Fruit fly (Drosophila melanogaster) whole organism, embryonic: ENCODE data around the gene prt.

Experiments
- Adf1 ChIP-seq: fragments of 200-800 bp; sonication (Bioruptor generic); IDR thresholded peaks from 2 replicates; pipeline ENCODE4 v1.3.6; 2022; ENCODE audit warnings: missing biosample characterization, missing genetic modification characterization
- Atf3 ChIP-seq: fragments of 200-800 bp; sonication (Bioruptor generic); optimal IDR thresholded peaks from 3 replicates; lab custom pipeline; 2016; ENCODE audit warnings: missing biosample characterization, missing genetic modification characterization
- Bteb2 ChIP-seq: fragments of 200-800 bp; sonication (Bioruptor generic); optimal IDR thresholded peaks from 2 replicates; lab custom pipeline; 2016; ENCODE audit warnings: missing biosample characterization, missing genetic modification characterization
- C15 ChIP-seq: fragments of 200-800 bp; sonication (Bioruptor generic); IDR thresholded peaks from 3 replicates; pipeline ENCODE4 v1.3.6; 2022; ENCODE audit warnings: missing biosample characterization, missing genetic modification characterization
- CG1024 ChIP-seq: fragments of 200-800 bp; sonication (Bioruptor generic); IDR thresholded peaks from 2 replicates; pipeline ENCODE4 v1.3.6; 2022; ENCODE audit warnings: missing biosample characterization, missing genetic modification characterization
- CG10462 ChIP-seq: fragments of 200-800 bp; sonication (Bioruptor generic); optimal IDR thresholded peaks from 2 replicates; lab custom pipeline; 2016; ENCODE audit warnings: missing biosample characterization, missing genetic modification characterization
- CG10959 ChIP-seq: fragments of 200-800 bp; sonication (Bioruptor generic); IDR thresholded peaks from 2 replicates; pipeline ENCODE4 v1.3.6; 2022; ENCODE audit warnings: missing biosample characterization, missing genetic modification characterization
- CG13123 ChIP-seq: fragments of 200-800 bp; sonication (Bioruptor generic); optimal IDR thresholded peaks from 2 replicates; lab custom pipeline; 2016; ENCODE audit warnings: missing biosample characterization, missing genetic modification characterization
- CG13775 ChIP-seq: fragments of 200-800 bp; sonication (Bioruptor generic); optimal IDR thresholded peaks from 3 replicates; lab custom pipeline; 2017; ENCODE audit warnings: missing biosample characterization, mild to moderate bottlenecking, missing genetic modification characterization
- CG13894 ChIP-seq: fragments of 200-800 bp; sonication (Bioruptor generic); optimal IDR thresholded peaks from 3 replicates; lab custom pipeline; 2018; ENCODE audit warnings: missing biosample characterization, mild to moderate bottlenecking, missing genetic modification characterization, moderate library complexity
- CG14441 ChIP-seq: fragments of 200-800 bp; sonication (Bioruptor generic); IDR thresholded peaks from 2 replicates; pipeline ENCODE4 v1.3.6; 2022; ENCODE audit warnings: missing biosample characterization, missing genetic modification characterization
- CG14667 ChIP-seq: fragments of 200-800 bp; sonication (Bioruptor generic); IDR thresholded peaks from 2 replicates; pipeline ENCODE4 v1.3.6; 2022; ENCODE audit warnings: missing biosample characterization, missing genetic modification characterization
- CG14860 ChIP-seq: fragments of 200-800 bp; sonication (Bioruptor generic); IDR thresholded peaks from 3 replicates; pipeline ENCODE4 v1.3.6; 2022; ENCODE audit warnings: missing biosample characterization, missing genetic modification characterization; ENCODE audit not compliant: partially characterized antibody
- CG15601 ChIP-seq: fragments of 200-800 bp; sonication (Bioruptor generic); optimal IDR thresholded peaks from 3 replicates; lab custom pipeline; 2019; ENCODE audit warnings: missing biosample characterization, mild to moderate bottlenecking, missing genetic modification characterization, moderate library complexity
- CG17186 ChIP-seq: fragments of 200-800 bp; sonication (Bioruptor generic); optimal IDR thresholded peaks from 3 replicates; lab custom pipeline; 2017; ENCODE audit warnings: missing biosample characterization, missing genetic modification reagents, missing genetic modification characterization
- CG3407 ChIP-seq: fragments of 200-800 bp; sonication (Bioruptor generic); optimal IDR thresholded peaks from 2 replicates; lab custom pipeline; 2018; ENCODE audit warnings: missing biosample characterization, mild to moderate bottlenecking, missing genetic modification characterization
- CG4360 ChIP-seq: fragments of 200-800 bp; sonication (Bioruptor generic); IDR thresholded peaks from 2 replicates; pipeline ENCODE4 v1.3.6; 2022; ENCODE audit warnings: missing biosample characterization, missing genetic modification characterization
- CG4617 ChIP-seq: fragments of 200-800 bp; sonication (Bioruptor generic); optimal IDR thresholded peaks from 3 replicates; lab custom pipeline; 2016; ENCODE audit warnings: missing biosample characterization, missing genetic modification characterization, borderline replicate concordance
- CG6813 ChIP-seq: fragments of 200-800 bp; sonication (Bioruptor generic); optimal IDR thresholded peaks from 2 replicates; lab custom pipeline; 2017; ENCODE audit warnings: missing biosample characterization, missing genetic modification characterization, mild to moderate bottlenecking, moderate library complexity, missing genetic modification reagents
- CG7556 ChIP-seq: fragments of 200-800 bp; sonication (Bioruptor generic); optimal IDR thresholded peaks from 2 replicates; lab custom pipeline; 2017; ENCODE audit warnings: missing biosample characterization, mild to moderate bottlenecking, missing genetic modification characterization
- CG7839 ChIP-seq: fragments of 200-800 bp; sonication (Bioruptor generic); optimal IDR thresholded peaks from 3 replicates; lab custom pipeline; 2018; ENCODE audit warnings: missing biosample characterization, mild to moderate bottlenecking, missing genetic modification characterization, moderate library complexity
- CG8089 ChIP-seq: fragments of 200-800 bp; sonication (Bioruptor generic); optimal IDR thresholded peaks from 3 replicates; lab custom pipeline; 2016; ENCODE audit warnings: missing biosample characterization, missing genetic modification characterization
- CG8388 ChIP-seq: fragments of 200-800 bp; sonication (Bioruptor generic); optimal IDR thresholded peaks from 2 replicates; lab custom pipeline; 2019; ENCODE audit warnings: missing biosample characterization, mild to moderate bottlenecking, missing genetic modification characterization, moderate library complexity
- CG9932 ChIP-seq: fragments of 200-800 bp; sonication (Bioruptor generic); IDR thresholded peaks from 2 replicates; pipeline ENCODE4 v1.3.6; 2022; ENCODE audit warnings: missing biosample characterization, missing genetic modification characterization
- CTCF ChIP-seq: fragments of 200-800 bp; sonication (Bioruptor generic); optimal IDR thresholded peaks from 2 replicates; lab custom pipeline; 2017; ENCODE audit warnings: missing biosample characterization, mild to moderate bottlenecking, missing genetic modification characterization, moderate library complexity
- E2f2 ChIP-seq: fragments of 200-800 bp; sonication (Bioruptor generic); IDR thresholded peaks from 2 replicates; pipeline ENCODE4 v1.3.6; 2022; ENCODE audit warnings: missing biosample characterization, missing genetic modification characterization
- Ets65A ChIP-seq: fragments of 200-800 bp; sonication (Bioruptor generic); peaks from one replicate; lab custom pipeline; 2016; ENCODE audit warnings: missing biosample characterization, missing genetic modification characterization
- HLH54F ChIP-seq: fragments of 200-800 bp; sonication (Bioruptor generic); optimal IDR thresholded peaks from 3 replicates; lab custom pipeline; 2016; ENCODE audit warnings: missing biosample characterization, missing genetic modification characterization
- Hand ChIP-seq: fragments of 200-800 bp; sonication (Bioruptor generic); optimal IDR thresholded peaks from 2 replicates; lab custom pipeline; 2017; ENCODE audit warnings: mild to moderate bottlenecking, missing biosample characterization, missing genetic modification reagents, missing genetic modification characterization
- Hey ChIP-seq: fragments of 200-800 bp; sonication (Bioruptor generic); optimal IDR thresholded peaks from 3 replicates; lab custom pipeline; 2018; ENCODE audit warnings: missing biosample characterization, mild to moderate bottlenecking, missing genetic modification characterization
- MTF-1 ChIP-seq: fragments of 200-800 bp; sonication (Bioruptor generic); optimal IDR thresholded peaks from 2 replicates; lab custom pipeline; 2018; ENCODE audit warnings: missing biosample characterization, mild to moderate bottlenecking, missing genetic modification characterization, borderline replicate concordance
- Nf-YC ChIP-seq: fragments of 200-800 bp; optimal IDR thresholded peaks from 3 replicates; lab custom pipeline; 2019; ENCODE audit warnings: missing biosample characterization, mild to moderate bottlenecking, missing genetic modification characterization, moderate library complexity
- Poxn ChIP-seq: fragments of 200-800 bp; sonication (Bioruptor generic); IDR thresholded peaks from 2 replicates; pipeline ENCODE4 v1.3.6; 2022; ENCODE audit warnings: missing biosample characterization, missing genetic modification characterization
- Stat92E ChIP-seq, 3 experiments: fragments of >200 bp in 2 of 3; fragments of 200-800 bp in 1 of 3; sonication (Bioruptor generic) in 1 of 3; optimal IDR thresholded peaks; 2 replicates each; lab custom pipeline; 2017 to 2019; ENCODE audit warnings: missing biosample characterization in 3 of 3, missing genetic modification characterization in 3 of 3, mild to moderate bottlenecking in 1 of 3, moderate library complexity in 1 of 3
- Tbp ChIP-seq: fragments of >200 bp; optimal IDR thresholded peaks from 2 replicates; lab custom pipeline; 2018; ENCODE audit warnings: missing biosample characterization, missing genetic modification characterization
- bcd ChIP-seq: fragments of 200-800 bp; sonication (Bioruptor generic); optimal IDR thresholded peaks from 2 replicates; lab custom pipeline; 2017; ENCODE audit warnings: missing biosample characterization, mild to moderate bottlenecking, missing genetic modification characterization
- chm ChIP-seq: fragments of 200-800 bp; sonication (Bioruptor generic); IDR thresholded peaks from 2 replicates; pipeline ENCODE4 v1.3.6; 2022; ENCODE audit warnings: missing biosample characterization, missing genetic modification characterization
- dati ChIP-seq: fragments of 200-800 bp; sonication (Bioruptor generic); IDR thresholded peaks from 2 replicates; pipeline ENCODE4 v1.3.6; 2022; ENCODE audit warnings: missing biosample characterization, missing genetic modification characterization
- en ChIP-seq: fragments of 200-800 bp; sonication (Bioruptor generic); optimal IDR thresholded peaks from 2 replicates; lab custom pipeline; 2016; ENCODE audit warnings: missing biosample characterization, missing genetic modification characterization
- esg ChIP-seq: fragments of 200-800 bp; sonication (Bioruptor generic); conservative IDR thresholded peaks from 2 replicates; pipeline ENCODE4 v1.3.6; 2022; ENCODE audit warnings: missing biosample characterization, missing genetic modification characterization
- ewg ChIP-seq: fragments of 200-800 bp; sonication (Bioruptor generic); optimal IDR thresholded peaks from 3 replicates; lab custom pipeline; 2017; ENCODE audit warnings: mild to moderate bottlenecking, missing biosample characterization, missing genetic modification reagents, missing genetic modification characterization
- fd3F ChIP-seq: fragments of 200-800 bp; sonication (Bioruptor generic); optimal IDR thresholded peaks from 2 replicates; lab custom pipeline; 2018; ENCODE audit warnings: missing biosample characterization, mild to moderate bottlenecking, missing genetic modification characterization, moderate library complexity
- ham ChIP-seq: fragments of 200-800 bp; sonication (Bioruptor generic); IDR thresholded peaks from 2 replicates; pipeline ENCODE4 v1.3.6; 2022; ENCODE audit warnings: missing biosample characterization, missing genetic modification characterization
- klu ChIP-seq: fragments of 200-800 bp; sonication (Bioruptor generic); IDR thresholded peaks from 2 replicates; pipeline ENCODE4 v1.3.6; 2022; ENCODE audit warnings: missing biosample characterization, missing genetic modification characterization
- luna ChIP-seq: fragments of 200-800 bp; sonication (Bioruptor generic); optimal IDR thresholded peaks from 2 replicates; lab custom pipeline; 2016; ENCODE audit warnings: missing biosample characterization, missing genetic modification characterization
- maf-S ChIP-seq: fragments of 200-800 bp; sonication (Bioruptor generic); optimal IDR thresholded peaks from 2 replicates; lab custom pipeline; 2016; ENCODE audit warnings: missing biosample characterization, missing genetic modification characterization
- pan ChIP-seq, 4 experiments: fragments of >200 bp in 3 of 4; fragments of 200-800 bp in 1 of 4; sonication (Bioruptor generic) in 1 of 4; optimal IDR thresholded peaks in 3 of 4; IDR thresholded peaks in 1 of 4; 2 replicates each; pipeline versions ENCODE4 v1.3.6 to Lab custom; 2017 to 2022; ENCODE audit warnings: missing biosample characterization in 2 of 4, missing genetic modification characterization in 2 of 4, mixed read lengths in 1 of 4
- phol ChIP-seq: fragments of 200-800 bp; sonication (Bioruptor generic); optimal IDR thresholded peaks from 3 replicates; lab custom pipeline; 2018; ENCODE audit warnings: missing biosample characterization, mild to moderate bottlenecking, missing genetic modification characterization, moderate library complexity
- sob ChIP-seq: fragments of 200-800 bp; sonication (Bioruptor generic); IDR thresholded peaks from 2 replicates; pipeline ENCODE4 v1.3.6; 2022; ENCODE audit warnings: missing biosample characterization, missing genetic modification characterization
- sug ChIP-seq: fragments of 200-800 bp; optimal IDR thresholded peaks from 2 replicates; lab custom pipeline; 2019; ENCODE audit warnings: missing biosample characterization, mild to moderate bottlenecking, missing genetic modification characterization, moderate library complexity
- vfl ChIP-seq: fragments of 200-800 bp; sonication (Bioruptor generic); optimal IDR thresholded peaks from 2 replicates; lab custom pipeline; 2016; ENCODE audit warnings: missing biosample characterization, missing genetic modification characterization

The prt gene

DNA sequence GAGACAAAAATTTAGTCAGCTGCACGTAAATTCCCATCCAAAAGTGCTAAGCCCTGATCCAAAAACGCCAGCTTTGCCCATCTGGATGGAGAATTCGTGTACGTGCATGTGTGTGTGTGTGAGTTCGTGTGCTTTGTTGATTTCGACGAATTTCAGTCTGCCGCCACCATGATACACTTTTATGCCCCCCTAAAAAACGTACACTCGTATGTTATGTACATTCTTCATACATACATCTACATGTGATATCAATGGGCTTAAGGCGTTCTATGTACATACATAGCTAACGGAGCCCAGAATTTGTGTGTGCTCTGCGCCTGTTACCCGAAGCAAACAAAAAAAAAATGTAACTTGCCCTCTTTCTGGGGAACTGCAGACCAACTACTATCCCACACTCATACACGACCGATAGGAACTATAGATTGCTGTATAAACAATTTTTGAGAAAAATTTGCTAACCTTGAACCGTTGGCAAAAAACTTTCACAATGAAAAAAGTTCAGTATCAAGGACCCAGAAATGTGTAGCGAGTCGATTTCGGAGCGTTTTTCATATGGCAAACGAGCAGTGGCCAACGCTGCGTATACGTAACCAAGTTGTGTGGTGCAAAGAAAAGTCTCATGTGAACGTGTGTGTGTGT, 27.0 kb upstream of the prt start (continued):
- TF ChIP-seq pan (optimal IDR thresholded peaks at IDR 0.05; lab: Kevin White, UChicago) (no peak), pan (GFP tag; optimal IDR thresholded peaks at IDR 0.05 in 1 of 2, IDR thresholded peaks at IDR 0.05 in 1 of 2) (no peak), CG13123 (GFP tag; lab: Kevin White, UChicago) (no peak), sob (GFP tag; lab: Robert Waterston, UW) (peak; percentile 63; the same call in 1 of the 2 replicates), klu (GFP tag; lab: Robert Waterston, UW) (no peak), E2f2 (GFP tag; lab: Robert Waterston, UW) (no peak), Hey (peak; percentile 41), CG14441 (GFP tag; lab: Robert Waterston, UW) (no peak), CG7839 (tag; lab: Kevin White, UChicago) (no peak), CG10462 (no peak), CG3407 (peak; percentile 10), bcd (GFP tag; lab: Kevin White, UChicago) (no peak), Poxn (GFP tag; lab: Robert Waterston, UW) (no peak), CG7556 (no peak), Stat92E (GFP tag; optimal IDR thresholded peaks at IDR 0.05; lab: Kevin White, UChicago) (no peak), ham (GFP tag; lab: Robert Waterston, UW) (no peak), Adf1 (GFP tag; lab: Robert Waterston, UW) (peak; percentile 17; the same call in 1 of the 2 replicates), chm (GFP tag; lab: Robert Waterston, UW) (no peak), C15 (no peak), CG15601 (tag; lab: Kevin White, UChicago) (peak; percentile 35), Nf-YC (peak; percentile 14), CG6813 (GFP tag; lab: Kevin White, UChicago) (no peak), CG1024 (GFP tag; lab: Robert Waterston, UW) (no peak), Hand (GFP tag; lab: Kevin White, UChicago) (no peak), CG14860 (GFP tag; lab: Robert Waterston, UW) (no peak), CG9932 (GFP tag; lab: Robert Waterston, UW) (no peak), sug (peak; percentile 81), HLH54F (GFP tag; lab: Kevin White, UChicago) (no peak), CG4360 (GFP tag; lab: Robert Waterston, UW) (no peak), CG4617 (no peak), CTCF (GFP tag; lab: Kevin White, UChicago) (no peak), Tbp (GFP tag; lab: Kevin White, UChicago) (no peak), MTF-1 (GFP tag; lab: Kevin White, UChicago) (no peak), Atf3 (GFP tag; lab: Kevin White, UChicago) (no peak), CG8388 (GFP tag; lab: Kevin White, UChicago) (no peak), CG17186 (GFP tag; lab: Kevin White, UChicago) (no peak), en (no peak), Ets65A (GFP tag; lab: Kevin White, UChicago) (no peak), CG14667 (GFP tag; lab: Robert Waterston, UW) (no peak), maf-S (GFP tag; lab: Kevin White, UChicago) (no peak), vfl (no peak), CG13894 (peak; percentile 93), CG13775 (peak; percentile 11), Bteb2 (GFP tag; lab: Kevin White, UChicago) (no peak), ewg (GFP tag; lab: Kevin White, UChicago) (no peak), luna (no peak), fd3F (GFP tag; lab: Kevin White, UChicago) (no peak), CG8089 (GFP tag; lab: Kevin White, UChicago) (no peak), dati (no peak), CG10959 (GFP tag; lab: Robert Waterston, UW) (no peak), esg (GFP tag; lab: Robert Waterston, UW) (no peak), phol (tag; lab: Kevin White, UChicago) (no peak)
